Fruit fly (Drosophila melanogaster): ENCODE measurements around the gene Chc.

DNA sequence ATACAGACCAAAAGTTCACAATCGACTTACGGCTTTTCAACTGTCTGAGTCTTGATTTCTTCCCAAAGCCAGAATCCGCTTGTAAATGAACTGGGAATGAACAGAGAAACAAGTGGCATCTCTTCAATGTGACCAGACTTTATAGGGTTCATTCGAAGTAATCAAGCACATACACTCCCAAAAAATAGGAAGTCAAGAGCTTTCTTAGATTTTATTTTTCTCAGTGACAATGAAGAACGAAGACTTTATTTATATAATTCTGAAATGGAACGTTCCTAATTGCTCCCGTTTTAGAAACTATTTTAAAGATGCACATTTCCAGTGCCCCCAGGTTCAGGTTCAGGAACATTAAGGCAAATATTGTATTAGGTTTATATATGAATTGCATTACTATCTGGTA is 27.4 kb downstream of the Chc start:
- no peak for TF ChIP-seq dysf (GFP tag; IDR thresholded peaks at IDR 0.05)
- TF ChIP-seq CG1647 (GFP tag; optimal IDR thresholded peaks at IDR 0.05) = no peak
- no peak for TF ChIP-seq mirr (GFP tag; optimal IDR thresholded peaks at IDR 0.05)

Data from whole organism, embryonic.